Fruit fly (Drosophila melanogaster) whole organism, embryonic: ENCODE measurements around the gene Dbx.

Experiments used
- Antp ChIP-seq: fragments of 200-800 bp; sonication (Bioruptor generic); optimal IDR thresholded peaks from 3 replicates; lab custom pipeline; 2016; ENCODE audit warnings: missing biosample characterization, missing genetic modification characterization
- CG10543 ChIP-seq: fragments of 200-800 bp; sonication (Bioruptor generic); optimal IDR thresholded peaks from 3 replicates; lab custom pipeline; 2017; ENCODE audit warnings: missing biosample characterization, mild to moderate bottlenecking, missing genetic modification characterization, moderate library complexity
- CG12299 ChIP-seq: fragments of 200-800 bp; sonication (Bioruptor generic); optimal IDR thresholded peaks from 2 replicates; lab custom pipeline; 2018; ENCODE audit warnings: missing biosample characterization, mild to moderate bottlenecking, missing genetic modification characterization
- CG12659 ChIP-seq: fragments of 200-800 bp; sonication (Bioruptor generic); optimal IDR thresholded peaks from 3 replicates; lab custom pipeline; 2017; ENCODE audit warnings: mild to moderate bottlenecking, missing biosample characterization, missing genetic modification reagents, missing genetic modification characterization
- CG14860 ChIP-seq: fragments of 200-800 bp; sonication (Bioruptor generic); IDR thresholded peaks from 3 replicates; pipeline ENCODE4 v1.3.6; 2022; ENCODE audit warnings: missing biosample characterization, missing genetic modification characterization; ENCODE audit not compliant: partially characterized antibody
- CG17568 ChIP-seq: fragments of 200-800 bp; sonication (Bioruptor generic); optimal IDR thresholded peaks from 2 replicates; lab custom pipeline; 2018; ENCODE audit warnings: missing biosample characterization, mild to moderate bottlenecking, missing genetic modification characterization, moderate library complexity
- CG17912 ChIP-seq: fragments of 200-800 bp; sonication (Bioruptor generic); optimal IDR thresholded peaks from 2 replicates; lab custom pipeline; 2018; ENCODE audit warnings: missing biosample characterization, mild to moderate bottlenecking, missing genetic modification characterization
- CG18011 ChIP-seq: fragments of 200-800 bp; sonication (Bioruptor generic); optimal IDR thresholded peaks from 2 replicates; lab custom pipeline; 2017; ENCODE audit warnings: missing biosample characterization, missing genetic modification characterization, mild to moderate bottlenecking, moderate library complexity, missing genotype
- CG30431 ChIP-seq: fragments of 200-800 bp; sonication (Bioruptor generic); optimal IDR thresholded peaks from 2 replicates; lab custom pipeline; 2017; ENCODE audit warnings: missing biosample characterization, missing genetic modification characterization
- CG3163 ChIP-seq: fragments of 200-800 bp; sonication (Bioruptor generic); optimal IDR thresholded peaks from 3 replicates; lab custom pipeline; 2016; ENCODE audit warnings: missing biosample characterization, missing genetic modification characterization
- CG5953 ChIP-seq: fragments of 200-800 bp; sonication (Bioruptor generic); IDR thresholded peaks from 2 replicates; pipeline ENCODE4 v1.3.6; 2022; ENCODE audit warnings: missing biosample characterization, missing genetic modification characterization
- CG6272 ChIP-seq: fragments of 200-800 bp; sonication (Bioruptor generic); IDR thresholded peaks from 2 replicates; pipeline ENCODE4 v1.3.6; 2022; ENCODE audit warnings: missing biosample characterization, missing genetic modification characterization
- CG6654 ChIP-seq: fragments of 200-800 bp; sonication (Bioruptor generic); optimal IDR thresholded peaks from 2 replicates; lab custom pipeline; 2017; ENCODE audit warnings: missing biosample characterization, mild to moderate bottlenecking, missing genetic modification characterization
- CG7928 ChIP-seq: fragments of 200-800 bp; sonication (Bioruptor generic); optimal IDR thresholded peaks from 2 replicates; lab custom pipeline; 2017; ENCODE audit warnings: missing biosample characterization, mild to moderate bottlenecking, missing genetic modification characterization
- CG8388 ChIP-seq: fragments of 200-800 bp; sonication (Bioruptor generic); optimal IDR thresholded peaks from 2 replicates; lab custom pipeline; 2019; ENCODE audit warnings: missing biosample characterization, mild to moderate bottlenecking, missing genetic modification characterization, moderate library complexity
- CG8944 ChIP-seq: fragments of 200-800 bp; sonication (Bioruptor generic); optimal IDR thresholded peaks from 3 replicates; lab custom pipeline; 2016; ENCODE audit warnings: missing biosample characterization, missing genetic modification characterization
- CG9727 ChIP-seq: fragments of 200-800 bp; sonication (Bioruptor generic); optimal IDR thresholded peaks from 3 replicates; lab custom pipeline; 2017; ENCODE audit warnings: missing biosample characterization, mild to moderate bottlenecking, missing genetic modification characterization
- CHES-1-like ChIP-seq: fragments of 200-800 bp; sonication (Bioruptor generic); optimal IDR thresholded peaks from 2 replicates; lab custom pipeline; 2016; ENCODE audit warnings: missing biosample characterization, missing genetic modification characterization
- Deaf1 ChIP-seq: fragments of 200-800 bp; optimal IDR thresholded peaks from 3 replicates; lab custom pipeline; 2019; ENCODE audit warnings: missing biosample characterization, mild to moderate bottlenecking, missing genetic modification characterization, moderate library complexity
- Drgx ChIP-seq: fragments of 200-800 bp; sonication (Bioruptor generic); IDR thresholded peaks from 2 replicates; pipeline ENCODE4 v1.3.6; 2022; ENCODE audit warnings: missing biosample characterization, missing genetic modification characterization
- Gug ChIP-seq: fragments of 200-800 bp; sonication (Bioruptor generic); IDR thresholded peaks from 4 replicates; pipeline ENCODE4 v1.3.6; 2022; ENCODE audit warnings: missing biosample characterization, missing genetic modification characterization
- Hey ChIP-seq: fragments of 200-800 bp; sonication (Bioruptor generic); optimal IDR thresholded peaks from 3 replicates; lab custom pipeline; 2018; ENCODE audit warnings: missing biosample characterization, mild to moderate bottlenecking, missing genetic modification characterization
- HmgD ChIP-seq: fragments of 200-800 bp; sonication (Bioruptor generic); optimal IDR thresholded peaks from 3 replicates; lab custom pipeline; 2016; ENCODE audit warnings: missing biosample characterization, missing genetic modification characterization
- Med ChIP-seq: fragments of 200-800 bp; sonication (Bioruptor generic); peaks from one replicate; lab custom pipeline; 2016; ENCODE audit warnings: missing biosample characterization, missing genetic modification characterization, mild to moderate bottlenecking, inconsistent platforms, moderate library complexity
- Nf-YB ChIP-seq: fragments of 200-800 bp; sonication (Bioruptor generic); optimal IDR thresholded peaks from 3 replicates; lab custom pipeline; 2019; ENCODE audit warnings: missing biosample characterization, mild to moderate bottlenecking, missing genetic modification characterization, moderate library complexity
- Nf-YC ChIP-seq: fragments of 200-800 bp; optimal IDR thresholded peaks from 3 replicates; lab custom pipeline; 2019; ENCODE audit warnings: missing biosample characterization, mild to moderate bottlenecking, missing genetic modification characterization, moderate library complexity
- NfI ChIP-seq: fragments of 200-800 bp; sonication (Bioruptor generic); optimal IDR thresholded peaks from 3 replicates; lab custom pipeline; 2018; ENCODE audit warnings: missing biosample characterization, mild to moderate bottlenecking, missing genetic modification characterization, moderate library complexity
- Rx ChIP-seq: fragments of 200-800 bp; sonication (Bioruptor generic); IDR thresholded peaks from 2 replicates; pipeline ENCODE4 v1.3.6; 2022; ENCODE audit warnings: missing biosample characterization, missing genetic modification characterization
- abd-A ChIP-seq: fragments of 200-800 bp; sonication (Bioruptor generic); optimal IDR thresholded peaks from 3 replicates; lab custom pipeline; 2019; ENCODE audit warnings: missing biosample characterization, mild to moderate bottlenecking, missing genetic modification characterization, moderate library complexity
- ap ChIP-seq: fragments of 200-800 bp; sonication (Bioruptor generic); IDR thresholded peaks from 2 replicates; pipeline ENCODE4 v1.3.6; 2022; ENCODE audit warnings: missing biosample characterization, missing genetic modification characterization
- caup ChIP-seq: fragments of 200-800 bp; sonication (Bioruptor generic); optimal IDR thresholded peaks from 3 replicates; lab custom pipeline; 2017; ENCODE audit warnings: missing biosample characterization, mild to moderate bottlenecking, missing genetic modification characterization, moderate library complexity; ENCODE audit not compliant: severe bottlenecking
- cg ChIP-seq: fragments of 200-800 bp; sonication (Bioruptor generic); optimal IDR thresholded peaks from 3 replicates; lab custom pipeline; 2019; ENCODE audit warnings: missing biosample characterization, mild to moderate bottlenecking, missing genetic modification characterization, moderate library complexity
- chinmo ChIP-seq: fragments of 200-800 bp; sonication (Bioruptor generic); IDR thresholded peaks from 4 replicates; pipeline ENCODE4 v1.3.6; 2022; ENCODE audit warnings: missing biosample characterization, missing genetic modification characterization; ENCODE audit not compliant: partially characterized antibody
- croc ChIP-seq: fragments of 200-800 bp; sonication (Bioruptor generic); conservative IDR thresholded peaks from 3 replicates; pipeline ENCODE4 v1.3.6; 2022; ENCODE audit warnings: missing biosample characterization, missing genetic modification characterization
- crol ChIP-seq: fragments of 200-800 bp; sonication (Bioruptor generic); IDR thresholded peaks from 2 replicates; pipeline ENCODE4 v1.3.6; 2022; ENCODE audit warnings: missing biosample characterization, missing genetic modification characterization
- dpn ChIP-seq, 2 experiments: fragments of 200-800 bp; sonication (Bioruptor generic); optimal IDR thresholded peaks; 3 replicates each; lab custom pipeline; 2016; ENCODE audit warnings: missing biosample characterization in 2 of 2, missing genetic modification characterization in 2 of 2
- exex ChIP-seq: fragments of 200-800 bp; sonication (Bioruptor generic); optimal IDR thresholded peaks from 4 replicates; lab custom pipeline; 2018; ENCODE audit warnings: missing biosample characterization, mild to moderate bottlenecking, missing genetic modification characterization, moderate library complexity
- fru ChIP-seq: fragments of >200 bp; optimal IDR thresholded peaks from 2 replicates; lab custom pipeline; 2017
- jumu ChIP-seq: fragments of 200-800 bp; sonication (Bioruptor generic); optimal IDR thresholded peaks from 3 replicates; lab custom pipeline; 2016; ENCODE audit warnings: missing biosample characterization, missing genetic modification characterization
- nerfin-1 ChIP-seq: fragments of 200-800 bp; sonication (Bioruptor generic); optimal IDR thresholded peaks from 3 replicates; lab custom pipeline; 2019; ENCODE audit warnings: missing biosample characterization, mild to moderate bottlenecking, missing genetic modification characterization, moderate library complexity
- pros ChIP-seq: fragments of 200-800 bp; sonication (Bioruptor generic); optimal IDR thresholded peaks from 3 replicates; lab custom pipeline; 2019; ENCODE audit warnings: missing biosample characterization, mild to moderate bottlenecking, missing genetic modification characterization, moderate library complexity
- sd ChIP-seq: fragments of 200-800 bp; sonication (Bioruptor generic); optimal IDR thresholded peaks from 3 replicates; lab custom pipeline; 2018; ENCODE audit warnings: missing biosample characterization, mild to moderate bottlenecking, missing genetic modification characterization, moderate library complexity
- sens ChIP-seq: fragments of 200-800 bp; sonication (Bioruptor generic); peaks from one replicate; lab custom pipeline; 2016; ENCODE audit warnings: missing biosample characterization, missing genetic modification characterization
- seq ChIP-seq: fragments of 200-800 bp; sonication (Bioruptor generic); IDR thresholded peaks from 2 replicates; pipeline ENCODE4 v1.3.6; 2022; ENCODE audit warnings: missing biosample characterization, missing genetic modification characterization
- ttk ChIP-seq: fragments of 200-800 bp; sonication (Bioruptor generic); IDR thresholded peaks from 2 replicates; pipeline ENCODE4 v2.1.2; 2022; ENCODE audit warnings: missing biosample characterization, missing genetic modification characterization
- unc-4 ChIP-seq: fragments of 200-800 bp; sonication (Bioruptor generic); IDR thresholded peaks from 2 replicates; pipeline ENCODE4 v1.3.6; 2022; ENCODE audit warnings: missing biosample characterization, missing genetic modification characterization; ENCODE audit not compliant: partially characterized antibody
- vvl ChIP-seq: fragments of 200-800 bp; sonication (Bioruptor generic); IDR thresholded peaks from 2 replicates; pipeline ENCODE4 v1.3.6; 2022; ENCODE audit warnings: missing biosample characterization, missing genetic modification characterization

Gene Dbx

DNA sequence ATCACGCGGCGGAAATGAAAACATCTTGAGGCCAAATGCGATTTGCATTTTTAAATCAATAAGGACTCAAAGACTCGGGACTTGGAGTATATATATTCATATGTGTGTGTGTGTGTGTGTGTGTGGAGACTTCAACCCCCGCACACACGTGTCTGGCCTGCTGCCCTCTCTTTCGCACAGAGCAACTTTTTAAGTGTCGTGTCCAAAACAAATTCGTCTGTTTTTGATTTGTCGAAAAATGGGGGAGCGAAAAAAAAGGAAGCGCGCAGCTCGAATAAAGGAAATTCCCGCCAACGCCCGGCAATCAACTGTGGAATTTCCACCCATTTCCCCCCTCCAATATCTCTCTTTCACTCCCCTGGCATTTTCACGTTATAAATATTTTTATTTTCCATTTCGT is 7.9 kb downstream of the Dbx start:
- TF ChIP-seq dpn (GFP tag; optimal IDR thresholded peaks at IDR 0.05; lab: Kevin White, UChicago) (no peak), Hey (peak; percentile 15), crol (0 out of 2 replicates have a peak, but pooled peaks have one; percentile 9), Gug (GFP tag; lab: Robert Waterston, UW) (no peak), CG6654 (GFP tag; lab: Kevin White, UChicago) (no peak), CG9727 (GFP tag; lab: Kevin White, UChicago) (no peak), CG5953 (GFP tag; lab: Robert Waterston, UW) (no peak), unc-4 (no peak), CG18011 (no peak), seq (GFP tag; lab: Robert Waterston, UW) (peak; percentile 55), jumu (no peak), CG14860 (GFP tag; lab: Robert Waterston, UW) (no peak), abd-A (tag; lab: Kevin White, UChicago) (no peak), CG12299 (tag; lab: Kevin White, UChicago) (no peak), sd (tag; lab: Kevin White, UChicago) (peak; percentile 41), cg (GFP tag; lab: Kevin White, UChicago) (peak; percentile 16), Nf-YB (GFP tag; lab: Kevin White, UChicago) (peak; percentile 85), CG17912 (no peak), croc (GFP tag; lab: Robert Waterston, UW) (no peak), nerfin-1 (peak; percentile 35), Rx (no peak), Nf-YC (tag; lab: Kevin White, UChicago) (peak; percentile 85), CG30431 (GFP tag; lab: Kevin White, UChicago) (no peak), ttk (GFP tag; lab: Robert Waterston, UW) (no peak)

DNA sequence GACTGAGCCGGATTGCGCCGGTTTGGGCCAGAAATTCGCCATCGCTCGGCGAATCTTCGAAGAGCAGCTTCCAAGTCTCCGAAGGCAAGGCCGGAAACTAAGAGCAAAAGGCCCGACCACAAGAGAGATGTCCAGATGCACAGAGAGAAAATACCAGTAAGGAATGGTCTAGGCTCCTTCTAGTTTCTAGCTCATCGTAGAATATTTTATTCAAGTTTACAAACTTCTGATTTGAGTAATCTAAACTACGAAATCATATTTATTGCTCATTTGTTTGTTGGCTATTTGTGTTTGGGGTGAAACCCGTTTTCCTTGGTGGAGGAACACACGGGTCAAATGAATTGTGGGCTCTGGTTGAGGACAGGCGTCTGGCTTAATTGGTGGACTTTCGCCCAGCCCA is 16.4 kb downstream of the Dbx start:
- no peak for TF ChIP-seq ap (GFP tag; lab: Robert Waterston, UW)
- TF ChIP-seq Med: peak; percentile 65
- TF ChIP-seq Drgx: 0 out of 2 replicates have a peak, but pooled peaks have one; percentile 32
- peak; percentile 51 for TF ChIP-seq sens (GFP tag; lab: Kevin White, UChicago)

DNA sequence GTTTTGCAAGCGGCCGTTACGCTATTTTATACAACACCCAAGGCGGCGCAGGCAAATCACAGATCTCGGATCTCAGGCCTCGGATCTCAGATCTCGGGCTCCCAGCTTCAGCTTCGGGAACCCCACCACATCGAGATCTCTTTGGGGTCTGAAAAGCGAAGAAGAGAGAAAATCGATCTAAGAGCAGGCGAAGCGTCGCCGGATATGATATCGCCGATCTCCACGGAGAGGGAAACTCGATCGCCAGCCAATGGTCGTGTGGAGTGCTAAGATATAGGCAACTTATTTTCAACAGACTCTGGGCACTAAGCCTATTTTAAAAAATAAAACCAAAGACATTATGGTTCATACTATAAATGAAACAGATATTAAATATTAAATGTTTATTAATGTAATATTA is 17.7 kb downstream of the Dbx start, which contains the start of the genes CG46523 and CG5687:
CG46523 (minus strand) TSS at position 337 of the 400 bp plus-strand sequence.
CG5687 (minus strand) TSS at position 337 of the 400 bp plus-strand sequence.
- TF ChIP-seq pros (GFP tag; lab: Kevin White, UChicago) (no peak), Deaf1 (tag; lab: Kevin White, UChicago) (peak; percentile 13), CG3163 (peak; percentile 21), Med (peak; percentile 4)
- TF ChIP-seq, all 482 proteins: peak for 3

DNA sequence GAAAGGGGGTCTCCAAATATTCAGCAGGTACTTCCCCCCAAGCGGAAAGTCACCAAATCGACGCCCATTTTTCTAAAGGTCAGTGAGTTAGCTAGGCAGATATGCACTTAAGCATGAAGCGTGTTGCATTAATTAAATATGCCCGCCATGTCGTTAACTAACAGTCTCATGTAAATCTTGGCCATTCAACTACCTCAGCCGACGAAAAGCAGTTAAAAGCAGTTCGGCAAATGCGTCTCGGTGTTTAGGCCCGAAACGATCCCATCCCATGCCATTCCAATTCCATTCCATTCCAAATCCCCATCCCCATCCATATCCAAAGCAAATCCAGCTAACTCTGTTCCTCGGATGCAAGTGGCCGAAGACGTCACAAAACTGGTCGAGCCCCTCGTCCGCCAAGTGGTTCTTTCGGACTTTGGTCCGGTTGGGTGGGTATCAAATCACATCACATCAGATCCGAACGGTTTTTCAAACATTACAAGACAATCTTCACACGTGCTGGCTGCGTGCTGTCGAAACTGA is 18.9 kb downstream of the Dbx start:
- no peak for TF ChIP-seq CG10543 (GFP tag; lab: Kevin White, UChicago)
- no peak for TF ChIP-seq CG7928
- no peak for TF ChIP-seq CG6272 (GFP tag; lab: Robert Waterston, UW)
- no peak for TF ChIP-seq NfI (GFP tag; lab: Kevin White, UChicago)
- TF ChIP-seq CHES-1-like (GFP tag; lab: Kevin White, UChicago): no peak
- TF ChIP-seq caup: no peak
- TF ChIP-seq CG8388 (GFP tag; lab: Kevin White, UChicago): no peak
- peak; percentile 50; the same call in 1 of the 2 replicates for TF ChIP-seq vvl
- TF ChIP-seq Rx: no peak
- TF ChIP-seq HmgD (GFP tag; lab: Kevin White, UChicago): no peak
- no peak for TF ChIP-seq sd (tag; lab: Kevin White, UChicago)
- TF ChIP-seq CG12659: no peak
- TF ChIP-seq CG8944 (GFP tag; lab: Kevin White, UChicago): no peak
- TF ChIP-seq exex (tag; lab: Kevin White, UChicago): no peak
- TF ChIP-seq chinmo (GFP tag; lab: Robert Waterston, UW): 0 out of 4 replicates have a peak, but pooled peaks have one; percentile 60
- TF ChIP-seq fru (lab: Kevin White, UChicago): no peak
- no peak for TF ChIP-seq CG17568 (GFP tag; lab: Kevin White, UChicago)
- TF ChIP-seq Antp (GFP tag; lab: Kevin White, UChicago): no peak
